Worm (Caenorhabditis elegans): Measurements from ENCODE around the gene H34I24.1.

H34I24.1 gene

DNA sequence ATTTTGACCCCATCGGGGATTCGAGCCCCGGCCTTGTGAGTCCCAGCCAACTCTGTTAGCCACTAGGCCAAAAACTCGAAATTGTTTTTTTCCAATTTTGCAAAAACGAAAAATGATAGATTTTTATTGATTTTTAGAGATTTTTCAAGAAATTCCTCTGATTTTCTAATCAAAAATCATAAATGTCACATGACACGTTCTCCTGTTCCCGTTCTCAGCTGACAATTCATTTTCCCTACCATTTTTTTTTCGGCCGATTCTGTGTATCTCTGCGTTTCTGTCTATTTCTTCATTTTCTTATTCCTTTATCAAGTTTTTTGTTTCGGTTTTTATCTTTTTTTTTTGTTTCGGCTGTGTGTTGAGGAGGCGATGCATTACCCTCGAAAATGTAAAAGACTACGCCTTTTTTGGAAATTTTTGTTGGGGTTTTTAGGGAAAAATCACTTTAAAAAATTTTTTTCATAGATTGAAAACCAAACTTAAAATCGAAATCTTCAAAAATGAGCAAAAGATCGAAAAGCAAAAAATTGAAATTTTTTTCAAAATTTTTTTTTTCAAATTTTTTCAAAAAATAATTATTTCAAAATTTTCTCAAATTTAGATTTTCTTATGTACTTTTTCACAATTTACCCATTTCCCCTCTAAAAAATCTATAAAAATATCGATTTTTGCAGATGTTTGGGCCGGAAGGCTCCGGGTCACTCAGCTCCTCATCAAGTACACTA lies 27.5 kb downstream of the H34I24.1 start, which contains the start of gene klf-1:
klf-1 (plus strand) TSS at position 675 of the 725 bp plus-strand sequence.
- TF ChIP-seq pha-4 (tag; optimal IDR thresholded peaks at IDR 0.05): peak; percentile 16
- TF ChIP-seq fos-1 (tag; optimal IDR thresholded peaks at IDR 0.05): no peak
- peak; percentile 70 for TF ChIP-seq nhr-43 (tag; optimal IDR thresholded peaks at IDR 0.05; ENCODE audit: poor library complexity, severe bottlenecking)
- peak; percentile 74 for TF ChIP-seq nhr-23 (tag; optimal IDR thresholded peaks at IDR 0.05)
- no peak for TF ChIP-seq fkh-2 (tag; optimal IDR thresholded peaks at IDR 0.05)
- TF ChIP-seq nhr-25 (tag; optimal IDR thresholded peaks at IDR 0.05): peak; percentile 42
- peak; percentile 29 for TF ChIP-seq nfya-1 (tag; optimal IDR thresholded peaks at IDR 0.05; ENCODE audit: insufficient read depth)
- peak; percentile 41 for TF ChIP-seq pqm-1 (tag; optimal IDR thresholded peaks at IDR 0.05)
- no peak for TF ChIP-seq lin-15B (tag; optimal IDR thresholded peaks at IDR 0.05)
- TF ChIP-seq ceh-28 (tag; optimal IDR thresholded peaks at IDR 0.05): peak; percentile 15
- peak; percentile 82 for TF ChIP-seq elt-2 (tag; optimal IDR thresholded peaks at IDR 0.05)

ce11 chrIII:2875946-2876345 lies 29.1 kb downstream of the H34I24.1 start:
- TF ChIP-seq elt-3 (tag; optimal IDR thresholded peaks at IDR 0.05) (peak; percentile 1 to 92 (median 38)), lin-15B (tag; optimal IDR thresholded peaks at IDR 0.05) (peak; percentile 15), mml-1 (tag; optimal IDR thresholded peaks at IDR 0.05) (no peak), lsy-12 (tag; optimal IDR thresholded peaks at IDR 0.05) (peak; percentile 67), eor-1 (tag; optimal IDR thresholded peaks at IDR 0.05) (no peak), pqm-1 (tag; optimal IDR thresholded peaks at IDR 0.05) (peak; percentile 59), R02D3.7 (tag; optimal IDR thresholded peaks at IDR 0.05) (peak; percentile 18), ceh-28 (tag; optimal IDR thresholded peaks at IDR 0.05) (peak; percentile 84), hmg-11 (tag; optimal IDR thresholded peaks at IDR 0.05) (peak; percentile 55), jun-1 (tag; optimal IDR thresholded peaks at IDR 0.05) (peak; percentile 22), ZK546.5 (tag; optimal IDR thresholded peaks at IDR 0.05) (no peak), egl-5 (tag; optimal IDR thresholded peaks at IDR 0.05) (no peak), nhr-23 (tag; optimal IDR thresholded peaks at IDR 0.05) (peak; percentile 91), nhr-25 (tag; optimal IDR thresholded peaks at IDR 0.05) (peak; percentile 87), nhr-43 (tag; optimal IDR thresholded peaks at IDR 0.05; ENCODE audit: poor library complexity, severe bottlenecking) (peak; percentile 81), pha-4 (tag; optimal IDR thresholded peaks at IDR 0.05) (peak; percentile 60), mdl-1 (tag; optimal IDR thresholded peaks at IDR 0.05) (peak; percentile 50), unc-62 (GFP tag; optimal IDR thresholded peaks at IDR 0.05) (peak; percentile 52), sea-2 (GFP tag; optimal IDR thresholded peaks at IDR 0.05) (no peak), elt-2 (tag; optimal IDR thresholded peaks at IDR 0.05) (peak; percentile 91), snpc-4 (tag; optimal IDR thresholded peaks at IDR 0.05) (peak; percentile 29), nhr-237 (tag; optimal IDR thresholded peaks at IDR 0.05) (no peak), nfya-1 (tag; optimal IDR thresholded peaks at IDR 0.05; ENCODE audit: insufficient read depth) (peak; percentile 72), elt-1 (tag; optimal IDR thresholded peaks at IDR 0.05) (peak; percentile 44), tbx-2 (tag; optimal IDR thresholded peaks at IDR 0.05) (peak; percentile 39), zag-1 (tag; optimal IDR thresholded peaks at IDR 0.05) (no peak), unc-39 (tag; optimal IDR thresholded peaks at IDR 0.05) (no peak), egl-27 (tag; optimal IDR thresholded peaks at IDR 0.05) (peak; percentile 43), nhr-76 (tag; optimal IDR thresholded peaks at IDR 0.05) (no peak), ceh-82 (tag; optimal IDR thresholded peaks at IDR 0.05) (no peak), nhr-12 (tag; optimal IDR thresholded peaks at IDR 0.05) (no peak)

DNA sequence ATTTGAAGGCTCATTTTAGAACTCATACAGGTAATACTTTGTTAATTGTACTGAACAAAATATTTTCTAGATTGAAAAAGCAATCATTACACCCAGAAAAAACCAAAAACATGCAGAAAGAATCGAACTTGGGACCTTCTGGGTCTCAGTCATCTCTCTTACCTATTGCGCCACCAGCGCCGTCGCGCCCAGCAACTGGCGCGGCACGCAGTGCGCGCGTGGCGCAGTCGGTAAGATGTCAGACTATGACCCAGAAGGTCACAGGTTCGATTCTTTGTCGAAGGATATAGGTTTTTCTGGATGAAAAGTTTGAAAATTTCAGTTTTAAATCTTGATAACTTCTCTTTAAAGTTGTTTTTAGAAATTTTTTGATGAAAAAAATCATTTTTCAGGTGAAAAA lies 32.9 kb downstream of the H34I24.1 start:
- TF ChIP-seq lsy-12 (tag; optimal IDR thresholded peaks at IDR 0.05): no peak
- TF ChIP-seq tbx-2 (tag; optimal IDR thresholded peaks at IDR 0.05): no peak
- no peak for TF ChIP-seq fkh-2 (tag; optimal IDR thresholded peaks at IDR 0.05)
- no peak for TF ChIP-seq nhr-67 (tag; optimal IDR thresholded peaks at IDR 0.05)
- TF ChIP-seq hmg-11 (tag; optimal IDR thresholded peaks at IDR 0.05): no peak
- no peak for TF ChIP-seq nhr-25 (tag; optimal IDR thresholded peaks at IDR 0.05)
- no peak for TF ChIP-seq nhr-12 (tag; optimal IDR thresholded peaks at IDR 0.05)
- no peak for TF ChIP-seq ceh-28 (tag; optimal IDR thresholded peaks at IDR 0.05)
- no peak for TF ChIP-seq ceh-9 (tag; optimal IDR thresholded peaks at IDR 0.05)
- no peak for TF ChIP-seq egl-5 (tag; optimal IDR thresholded peaks at IDR 0.05)
- no peak for TF ChIP-seq nhr-23 (tag; optimal IDR thresholded peaks at IDR 0.05)
- TF ChIP-seq ztf-4 (tag; optimal IDR thresholded peaks at IDR 0.05): no peak
- TF ChIP-seq lin-39 (tag; optimal IDR thresholded peaks at IDR 0.05): no peak
- TF ChIP-seq snpc-4 (tag; optimal IDR thresholded peaks at IDR 0.05): no peak
- TF ChIP-seq fkh-10 (GFP tag; optimal IDR thresholded peaks at IDR 0.05): no peak
- TF ChIP-seq pha-4 (tag; optimal IDR thresholded peaks at IDR 0.05): no peak
- TF ChIP-seq nhr-28 (tag; optimal IDR thresholded peaks at IDR 0.05): no peak
- no peak for TF ChIP-seq aly-2 (tag; optimal IDR thresholded peaks at IDR 0.05)

All from whole organism, L3 larva.